Worm (Caenorhabditis elegans) whole organism, L2 larva: Measurements from ENCODE around the gene F18E9.1.

ENCODE experiments used
- F13H6.1 ChIP-seq: sonication (generic microtip); optimal IDR thresholded peaks from 2 replicates; lab custom pipeline; 2016; ENCODE audit warnings: missing genetic modification characterization, missing compliant biosample characterization
- aly-2 ChIP-seq: fragments of 150-350 bp; optimal IDR thresholded peaks from 2 replicates; lab custom pipeline; 2014; ENCODE audit warnings: missing biosample characterization, missing genetic modification characterization
- ama-1 ChIP-seq: fragments of 150-350 bp; optimal IDR thresholded peaks from 2 replicates; lab custom pipeline; 2018; ENCODE audit warnings: inconsistent platforms
- dmd-4 ChIP-seq: sonication (generic microtip); optimal IDR thresholded peaks from 2 replicates; lab custom pipeline; 2017; ENCODE audit warnings: missing biosample characterization, missing genetic modification characterization
- egl-27 ChIP-seq: sonication (generic microtip); optimal IDR thresholded peaks from 3 replicates; lab custom pipeline; 2017; ENCODE audit warnings: missing biosample characterization, missing genetic modification reagents, missing genetic modification characterization
- elt-1 ChIP-seq: fragments of 150-350 bp; optimal IDR thresholded peaks from 2 replicates; lab custom pipeline; 2014; ENCODE audit warnings: missing biosample characterization, missing genetic modification characterization
- lin-39 ChIP-seq: fragments of 150-350 bp; optimal IDR thresholded peaks from 2 replicates; lab custom pipeline; 2014; ENCODE audit warnings: missing biosample characterization, missing genetic modification reagents, missing genetic modification characterization
- nhr-6 ChIP-seq: fragments of 150-350 bp; optimal IDR thresholded peaks from 2 replicates; lab custom pipeline; 2014; ENCODE audit warnings: missing biosample characterization, missing genetic modification characterization
- skn-1 ChIP-seq: sonication (generic microtip); optimal IDR thresholded peaks from 2 replicates; lab custom pipeline; 2017; ENCODE audit warnings: missing biosample characterization, missing genetic modification characterization
- ztf-11 ChIP-seq: sonication (generic microtip); optimal IDR thresholded peaks from 2 replicates; lab custom pipeline; 2017; ENCODE audit warnings: missing biosample characterization, missing genetic modification characterization

DNA sequence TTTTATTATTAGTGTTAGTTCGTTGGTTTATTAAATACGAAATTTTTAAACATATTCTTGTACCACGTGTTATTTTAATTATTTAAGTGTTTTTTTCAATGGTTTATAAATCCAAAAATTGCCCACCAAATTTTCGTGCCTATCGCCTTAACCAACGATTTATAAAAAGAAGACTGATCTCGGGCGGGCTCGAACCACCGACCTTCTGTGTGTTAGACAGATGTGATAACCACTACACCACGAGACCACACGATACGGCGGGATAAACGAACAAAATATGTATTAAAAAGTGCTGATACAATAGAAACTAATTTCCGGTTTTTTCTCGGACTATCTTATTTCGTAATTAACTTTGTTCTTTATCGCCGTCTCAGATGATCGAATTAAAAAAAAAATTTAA lies 49.2 kb downstream of the F18E9.1 start:
- TF ChIP-seq dmd-4 (tag; lab: Kevin White, UChicago), result no peak
- TF ChIP-seq ama-1 (lab: Kevin White, UChicago), result no peak
- no peak for TF ChIP-seq F13H6.1 (tag; lab: Kevin White, UChicago)
- no peak for TF ChIP-seq ztf-11 (tag; lab: Kevin White, UChicago)
- TF ChIP-seq skn-1 (tag; lab: Kevin White, UChicago), result no peak
- TF ChIP-seq elt-1 (tag; lab: Kevin White, UChicago), result no peak
- TF ChIP-seq nhr-6 (tag; lab: Kevin White, UChicago), result no peak
- no peak for TF ChIP-seq lin-39
- peak; percentile 7 for TF ChIP-seq egl-27 (tag; lab: Kevin White, UChicago)
- no peak for TF ChIP-seq aly-2 (tag; lab: Kevin White, UChicago)
